Fruit fly (Drosophila melanogaster) whole organism, embryonic: ENCODE measurements around the gene CG10194.

Source experiments
- CG10209 ChIP-seq: fragments of 200-800 bp; sonication (Bioruptor generic); optimal IDR thresholded peaks from 3 replicates; lab custom pipeline; 2017; ENCODE audit warnings: missing biosample characterization, mild to moderate bottlenecking, missing genetic modification characterization, missing genetic modification reagents
- CG12155 ChIP-seq: fragments of 200-800 bp; sonication (Bioruptor generic); optimal IDR thresholded peaks from 3 replicates; lab custom pipeline; 2016; ENCODE audit warnings: missing biosample characterization, missing genetic modification characterization
- CG12236 ChIP-seq: fragments of 200-800 bp; sonication (Bioruptor generic); optimal IDR thresholded peaks from 2 replicates; lab custom pipeline; 2016; ENCODE audit warnings: missing biosample characterization, missing genetic modification characterization
- CG12942 ChIP-seq: fragments of 200-800 bp; sonication (Bioruptor generic); optimal IDR thresholded peaks from 3 replicates; lab custom pipeline; 2016; ENCODE audit warnings: missing biosample characterization, missing genetic modification characterization
- CG13894 ChIP-seq: fragments of 200-800 bp; sonication (Bioruptor generic); optimal IDR thresholded peaks from 3 replicates; lab custom pipeline; 2018; ENCODE audit warnings: missing biosample characterization, mild to moderate bottlenecking, missing genetic modification characterization, moderate library complexity
- CG15011 ChIP-seq: fragments of 200-800 bp; sonication (Bioruptor generic); optimal IDR thresholded peaks from 3 replicates; lab custom pipeline; 2018; ENCODE audit warnings: missing biosample characterization, mild to moderate bottlenecking, missing genetic modification characterization
- CG15601 ChIP-seq: fragments of 200-800 bp; sonication (Bioruptor generic); optimal IDR thresholded peaks from 3 replicates; lab custom pipeline; 2019; ENCODE audit warnings: missing biosample characterization, mild to moderate bottlenecking, missing genetic modification characterization, moderate library complexity
- CG1647 ChIP-seq: fragments of 200-800 bp; sonication (Bioruptor generic); optimal IDR thresholded peaks from 3 replicates; lab custom pipeline; 2016; ENCODE audit warnings: missing biosample characterization, missing genetic modification characterization
- CG17361 ChIP-seq: fragments of 200-800 bp; sonication (Bioruptor generic); IDR thresholded peaks from 3 replicates; pipeline ENCODE4 v1.3.6; 2022; ENCODE audit warnings: missing biosample characterization, missing genetic modification characterization
- CG17568 ChIP-seq: fragments of 200-800 bp; sonication (Bioruptor generic); optimal IDR thresholded peaks from 2 replicates; lab custom pipeline; 2018; ENCODE audit warnings: missing biosample characterization, mild to moderate bottlenecking, missing genetic modification characterization, moderate library complexity
- CG31365 ChIP-seq: fragments of 200-800 bp; sonication (Bioruptor generic); optimal IDR thresholded peaks from 2 replicates; lab custom pipeline; 2018; ENCODE audit warnings: missing biosample characterization, mild to moderate bottlenecking, missing genetic modification characterization
- CG3847 ChIP-seq: fragments of 200-800 bp; sonication (Bioruptor generic); IDR thresholded peaks from 2 replicates; pipeline ENCODE4 v1.3.6; 2022; ENCODE audit warnings: missing biosample characterization, missing genetic modification characterization
- CG4424 ChIP-seq: fragments of 200-800 bp; sonication (Bioruptor generic); optimal IDR thresholded peaks from 3 replicates; lab custom pipeline; 2016; ENCODE audit warnings: missing biosample characterization, missing genetic modification characterization
- CG4820 ChIP-seq: fragments of 200-800 bp; sonication (Bioruptor generic); optimal IDR thresholded peaks from 3 replicates; lab custom pipeline; 2016; ENCODE audit warnings: missing biosample characterization, missing genetic modification characterization
- CG5245 ChIP-seq: fragments of 200-800 bp; sonication (Bioruptor generic); optimal IDR thresholded peaks from 3 replicates; lab custom pipeline; 2016; ENCODE audit warnings: missing biosample characterization, missing genetic modification characterization
- CG7556 ChIP-seq: fragments of 200-800 bp; sonication (Bioruptor generic); optimal IDR thresholded peaks from 2 replicates; lab custom pipeline; 2017; ENCODE audit warnings: missing biosample characterization, mild to moderate bottlenecking, missing genetic modification characterization
- CG7963 ChIP-seq: fragments of 200-800 bp; sonication (Bioruptor generic); IDR thresholded peaks from 3 replicates; pipeline ENCODE4 v1.3.6; 2022; ENCODE audit warnings: missing biosample characterization, missing genetic modification characterization; ENCODE audit not compliant: partially characterized antibody
- CG9437 ChIP-seq: fragments of 200-800 bp; sonication (Bioruptor generic); optimal IDR thresholded peaks from 2 replicates; lab custom pipeline; 2018; ENCODE audit warnings: missing biosample characterization, mild to moderate bottlenecking, missing genetic modification characterization
- CoRest ChIP-seq: fragments of 200-800 bp; sonication (Bioruptor generic); optimal IDR thresholded peaks from 3 replicates; lab custom pipeline; 2018; ENCODE audit warnings: missing biosample characterization, mild to moderate bottlenecking, missing genetic modification characterization, moderate library complexity
- Dll ChIP-seq: fragments of 200-800 bp; sonication (Bioruptor generic); IDR thresholded peaks from 4 replicates; pipeline ENCODE4 v1.3.6; 2022; ENCODE audit warnings: missing biosample characterization, missing genetic modification characterization; ENCODE audit not compliant: partially characterized antibody
- Dp ChIP-seq: fragments of 200-800 bp; sonication (Bioruptor generic); optimal IDR thresholded peaks from 2 replicates; lab custom pipeline; 2018; ENCODE audit warnings: missing biosample characterization, mild to moderate bottlenecking, missing genetic modification characterization, moderate library complexity
- Fer1 ChIP-seq: fragments of 200-800 bp; sonication (Bioruptor generic); optimal IDR thresholded peaks from 2 replicates; lab custom pipeline; 2017; ENCODE audit warnings: missing biosample characterization, mild to moderate bottlenecking, missing genetic modification characterization
- HHEX ChIP-seq: fragments of 200-800 bp; sonication (Bioruptor generic); optimal IDR thresholded peaks from 3 replicates; lab custom pipeline; 2017; ENCODE audit warnings: missing biosample characterization, mild to moderate bottlenecking, missing genetic modification characterization, missing genetic modification reagents
- Lpt ChIP-seq: fragments of >200 bp; optimal IDR thresholded peaks from 2 replicates; lab custom pipeline; 2018; ENCODE audit warnings: missing biosample characterization, missing genetic modification characterization
- MESR4 ChIP-seq: fragments of 200-800 bp; sonication (Bioruptor generic); optimal IDR thresholded peaks from 2 replicates; lab custom pipeline; 2018; ENCODE audit warnings: missing biosample characterization, mild to moderate bottlenecking, missing genetic modification characterization, moderate library complexity
- MTF-1 ChIP-seq: fragments of 200-800 bp; sonication (Bioruptor generic); optimal IDR thresholded peaks from 2 replicates; lab custom pipeline; 2018; ENCODE audit warnings: missing biosample characterization, mild to moderate bottlenecking, missing genetic modification characterization, borderline replicate concordance
- NC2β ChIP-seq: fragments of 200-800 bp; sonication (Bioruptor generic); optimal IDR thresholded peaks from 2 replicates; lab custom pipeline; 2016; ENCODE audit warnings: missing biosample characterization, missing genetic modification characterization
- Neu2 ChIP-seq: fragments of 200-800 bp; sonication (Bioruptor generic); optimal IDR thresholded peaks from 3 replicates; lab custom pipeline; 2016; ENCODE audit warnings: missing biosample characterization, missing genetic modification characterization, borderline replicate concordance
- Tbp ChIP-seq: fragments of >200 bp; optimal IDR thresholded peaks from 2 replicates; lab custom pipeline; 2018; ENCODE audit warnings: missing biosample characterization, missing genetic modification characterization
- Xbp1 ChIP-seq: fragments of 200-800 bp; sonication (Bioruptor generic); optimal IDR thresholded peaks from 3 replicates; lab custom pipeline; 2016; ENCODE audit warnings: missing biosample characterization, mild to moderate bottlenecking, missing genetic modification characterization
- ara ChIP-seq: fragments of 200-800 bp; sonication (Bioruptor generic); IDR thresholded peaks from 2 replicates; pipeline ENCODE4 v1.3.6; 2022; ENCODE audit warnings: missing biosample characterization, missing genetic modification characterization
- corto ChIP-seq: fragments of 200-800 bp; sonication (Bioruptor generic); optimal IDR thresholded peaks from 2 replicates; lab custom pipeline; 2016; ENCODE audit warnings: missing biosample characterization, mild to moderate bottlenecking, missing genetic modification characterization, moderate library complexity
- croc ChIP-seq: fragments of 200-800 bp; sonication (Bioruptor generic); conservative IDR thresholded peaks from 3 replicates; pipeline ENCODE4 v1.3.6; 2022; ENCODE audit warnings: missing biosample characterization, missing genetic modification characterization
- crp ChIP-seq, 2 experiments: fragments of 200-800 bp; sonication (Bioruptor generic); optimal IDR thresholded peaks; 2 replicates in 1 of 2; 3 replicates in 1 of 2; lab custom pipeline; 2017; ENCODE audit warnings: missing biosample characterization in 2 of 2, missing genetic modification characterization in 2 of 2, mild to moderate bottlenecking in 1 of 2, moderate library complexity in 1 of 2
- cwo ChIP-seq: fragments of 200-800 bp; sonication (Bioruptor generic); optimal IDR thresholded peaks from 3 replicates; lab custom pipeline; 2017; ENCODE audit warnings: missing biosample characterization, missing genetic modification characterization, mild to moderate bottlenecking, moderate library complexity, missing genetic modification reagents
- dysf ChIP-seq: fragments of 200-800 bp; sonication (Bioruptor generic); IDR thresholded peaks from 3 replicates; pipeline ENCODE4 v1.3.6; 2022; ENCODE audit warnings: missing biosample characterization, missing genetic modification characterization
- en ChIP-seq: fragments of 200-800 bp; sonication (Bioruptor generic); optimal IDR thresholded peaks from 2 replicates; lab custom pipeline; 2016; ENCODE audit warnings: missing biosample characterization, missing genetic modification characterization
- eyg ChIP-seq: fragments of 200-800 bp; sonication (Bioruptor generic); optimal IDR thresholded peaks from 3 replicates; lab custom pipeline; 2016; ENCODE audit warnings: missing biosample characterization, missing genetic modification characterization
- hth ChIP-seq: fragments of >200 bp; optimal IDR thresholded peaks from 2 replicates; lab custom pipeline; 2017; ENCODE audit warnings: inconsistent platforms
- kay ChIP-seq: fragments of 200-800 bp; sonication (Bioruptor generic); optimal IDR thresholded peaks from 2 replicates; lab custom pipeline; 2016; ENCODE audit warnings: missing biosample characterization, missing genetic modification characterization
- lmd ChIP-seq: fragments of 200-800 bp; sonication (Bioruptor generic); IDR thresholded peaks from 2 replicates; pipeline ENCODE4 v1.3.6; 2022; ENCODE audit warnings: missing biosample characterization, missing genetic modification characterization
- mld ChIP-seq: fragments of 200-800 bp; sonication (Bioruptor generic); IDR thresholded peaks from 3 replicates; pipeline ENCODE4 v1.3.6; 2022; ENCODE audit warnings: missing biosample characterization, missing genetic modification characterization; ENCODE audit not compliant: partially characterized antibody
- nerfin-1 ChIP-seq: fragments of 200-800 bp; sonication (Bioruptor generic); optimal IDR thresholded peaks from 3 replicates; lab custom pipeline; 2019; ENCODE audit warnings: missing biosample characterization, mild to moderate bottlenecking, missing genetic modification characterization, moderate library complexity
- nerfin-2 ChIP-seq: fragments of 200-800 bp; sonication (Bioruptor generic); IDR thresholded peaks from 2 replicates; pipeline ENCODE4 v1.3.6; 2022; ENCODE audit warnings: missing biosample characterization, missing genetic modification characterization; ENCODE audit not compliant: partially characterized antibody
- odd ChIP-seq: fragments of 200-800 bp; sonication (Bioruptor generic); optimal IDR thresholded peaks from 2 replicates; lab custom pipeline; 2017; ENCODE audit warnings: missing biosample characterization, mild to moderate bottlenecking, missing genetic modification characterization
- pfk ChIP-seq: fragments of 200-800 bp; sonication (Bioruptor generic); optimal IDR thresholded peaks from 2 replicates; lab custom pipeline; 2018; ENCODE audit warnings: missing biosample characterization, mild to moderate bottlenecking, missing genetic modification characterization, moderate library complexity
- pita ChIP-seq: fragments of 200-800 bp; sonication (Bioruptor generic); optimal IDR thresholded peaks from 2 replicates; lab custom pipeline; 2017; ENCODE audit warnings: missing biosample characterization, mild to moderate bottlenecking, missing genetic modification characterization
- sens ChIP-seq: fragments of 200-800 bp; sonication (Bioruptor generic); peaks from one replicate; lab custom pipeline; 2016; ENCODE audit warnings: missing biosample characterization, missing genetic modification characterization
- tio ChIP-seq: fragments of 200-800 bp; sonication (Bioruptor generic); optimal IDR thresholded peaks from 2 replicates; lab custom pipeline; 2017; ENCODE audit warnings: missing biosample characterization, missing genetic modification characterization, inconsistent platforms

CG10194 gene

dm6 chr2L:19439598-19440230 is 50.2 kb downstream of the CG10194 start (continued):
- TF ChIP-seq CG4424 (peak; percentile 55), Lpt (GFP tag; lab: Kevin White, UChicago) (no peak), Tbp (GFP tag; lab: Kevin White, UChicago) (no peak), Dll (GFP tag; lab: Robert Waterston, UW) (0 out of 4 replicates have a peak, but pooled peaks have one; percentile 12), sens (GFP tag; lab: Kevin White, UChicago) (peak; percentile 91), mld (GFP tag; lab: Robert Waterston, UW) (no peak), Neu2 (peak; percentile 56), pita (GFP tag; lab: Kevin White, UChicago) (no peak), NC2β (GFP tag; lab: Kevin White, UChicago) (peak; percentile 45), Dp (no peak), MESR4 (GFP tag; lab: Kevin White, UChicago) (no peak), CG15601 (tag; lab: Kevin White, UChicago) (peak; percentile 93), hth (lab: Kevin White, UChicago) (no peak), CG12942 (peak; percentile 59), en (GFP tag; lab: Kevin White, UChicago) (peak; percentile 93), crp (GFP tag; optimal IDR thresholded peaks at IDR 0.05; lab: Kevin White, UChicago) (peak in 1 of 2 experiments; percentile 60), corto (GFP tag; lab: Kevin White, UChicago) (no peak), CG7556 (GFP tag; lab: Kevin White, UChicago) (peak; percentile 81), CG15011 (GFP tag; lab: Kevin White, UChicago) (peak; percentile 50), CG10209 (GFP tag; lab: Kevin White, UChicago) (peak; percentile 73), CG31365 (tag; lab: Kevin White, UChicago) (peak; percentile 63), CG4820 (GFP tag; lab: Kevin White, UChicago) (peak; percentile 58), CoRest (tag; lab: Kevin White, UChicago) (peak; percentile 93), CG9437 (peak; percentile 51), kay (peak; percentile 57), HHEX (GFP tag; lab: Kevin White, UChicago) (peak; percentile 75), CG13894 (no peak), lmd (GFP tag; lab: Robert Waterston, UW) (peak; percentile 82), CG7963 (GFP tag; lab: Robert Waterston, UW) (no peak), CG5245 (GFP tag; lab: Kevin White, UChicago) (peak; percentile 72), cwo (GFP tag; lab: Kevin White, UChicago) (peak; percentile 89), CG1647 (GFP tag; lab: Kevin White, UChicago) (peak; percentile 23), CG17361 (GFP tag; lab: Robert Waterston, UW) (peak; percentile 74), CG17568 (GFP tag; lab: Kevin White, UChicago) (peak; percentile 53), Fer1 (peak; percentile 82), odd (GFP tag; lab: Kevin White, UChicago) (peak; percentile 85), eyg (GFP tag; lab: Kevin White, UChicago) (peak; percentile 60), ara (GFP tag; lab: Robert Waterston, UW) (peak; percentile 52; the same call in 1 of the 2 replicates), CG12236 (GFP tag; lab: Kevin White, UChicago) (peak; percentile 24), Xbp1 (GFP tag; lab: Kevin White, UChicago) (peak; percentile 94), croc (GFP tag; lab: Robert Waterston, UW) (peak; percentile 45; the same call in 2 of the 3 replicates), tio (GFP tag; lab: Kevin White, UChicago) (peak; percentile 46), pfk (GFP tag; lab: Kevin White, UChicago) (no peak), nerfin-1 (tag; lab: Kevin White, UChicago) (peak; percentile 61), CG12155 (GFP tag; lab: Kevin White, UChicago) (peak; percentile 62), MTF-1 (GFP tag; lab: Kevin White, UChicago) (peak; percentile 27), dysf (GFP tag; lab: Robert Waterston, UW) (peak; percentile 84), CG3847 (GFP tag; lab: Robert Waterston, UW) (peak; percentile 90), nerfin-2 (GFP tag; lab: Robert Waterston, UW) (no peak)
